Fruit fly (Drosophila melanogaster) whole organism: ENCODE results near the gene ppk17.

Experiments used
- Dll ChIP-seq: fragments of >200 bp; optimal IDR thresholded peaks from 2 replicates; lab custom pipeline; 2017
- EcR ChIP-seq, 2 experiments: fragments of >200 bp; optimal IDR thresholded peaks; 2 replicates each; lab custom pipeline; 2017; ENCODE audit warnings: missing biosample characterization in 2 of 2, missing genetic modification characterization in 2 of 2, missing genetic modification reagents in 2 of 2

DNA sequence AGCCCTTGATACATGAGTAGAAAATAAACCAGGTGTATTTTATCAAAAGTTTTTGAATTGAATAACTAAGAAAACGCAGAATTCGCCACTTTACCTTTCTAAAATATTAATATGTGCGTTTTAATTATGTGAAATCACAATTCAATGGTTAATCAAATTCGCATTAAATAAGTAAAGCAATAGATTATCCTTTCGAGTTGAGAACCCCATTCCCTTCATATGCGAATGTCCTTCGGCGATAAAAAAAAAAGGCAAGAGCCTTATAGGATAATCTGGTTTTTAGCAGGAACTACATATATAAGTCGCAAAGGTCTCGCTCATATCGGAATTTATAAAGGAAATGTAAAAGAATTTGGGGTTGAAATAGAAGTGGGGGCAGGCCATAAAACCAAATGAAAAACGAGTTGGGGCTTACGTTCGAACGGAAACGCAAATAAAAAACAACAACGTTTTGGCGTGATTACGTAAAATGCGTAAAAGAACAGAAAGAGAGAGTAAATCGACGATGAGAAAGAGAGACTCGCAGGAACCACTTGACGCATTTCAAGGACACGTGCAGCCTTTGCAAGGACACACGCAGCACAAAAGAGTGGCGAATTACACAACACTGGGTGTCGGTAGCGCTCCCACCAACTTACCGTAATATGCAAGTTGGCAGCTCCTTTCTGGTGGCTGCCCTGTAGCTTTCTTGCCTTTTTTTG, 45.1 kb downstream of the ppk17 start:
- no peak for TF ChIP-seq EcR (GFP tag; optimal IDR thresholded peaks at IDR 0.05; lab: Kevin White, UChicago)
- no peak for TF ChIP-seq Dll (lab: Kevin White, UChicago)
